Fruit fly (Drosophila melanogaster): ENCODE data around the gene CG13786.
A peak's percentile ranks its signal among the peaks of the same experiment; 100 is the strongest.

Gene CG13786

DNA sequence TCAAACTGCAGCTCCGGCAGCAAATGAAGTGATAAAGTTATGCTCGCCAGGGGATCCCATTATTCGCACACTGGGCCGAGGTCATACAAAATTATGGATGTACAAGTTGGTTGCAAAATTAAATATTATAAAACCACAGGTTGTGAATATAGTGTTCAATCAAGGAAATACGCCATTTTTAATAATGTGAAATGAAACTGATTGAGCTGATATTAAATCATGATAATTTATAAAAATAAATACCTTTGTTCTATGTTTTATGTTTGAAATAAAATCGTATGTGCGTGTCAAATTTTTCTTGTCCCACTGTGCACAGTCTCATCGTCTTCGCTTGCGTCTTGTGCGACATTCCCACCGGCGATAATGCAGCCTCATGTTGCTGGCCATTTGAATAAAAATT, 43.1 kb upstream of the CG13786 start (continued):
- TF ChIP-seq mld (GFP tag; IDR thresholded peaks at IDR 0.05; ENCODE audit: partially characterized antibody) (no peak), Hey (tag; optimal IDR thresholded peaks at IDR 0.05) (no peak), Bgb (GFP tag; IDR thresholded peaks at IDR 0.05; ENCODE audit: partially characterized antibody) (no peak), Poxn (GFP tag; IDR thresholded peaks at IDR 0.05) (no peak), Meics (GFP tag; optimal IDR thresholded peaks at IDR 0.05) (peak; percentile 20), Oli (tag; optimal IDR thresholded peaks at IDR 0.05) (peak; percentile 83), crp (GFP tag; optimal IDR thresholded peaks at IDR 0.05) (peak in 1 of 2 experiments; percentile 14), CHES-1-like (GFP tag; optimal IDR thresholded peaks at IDR 0.05) (no peak), unc-4 (GFP tag; IDR thresholded peaks at IDR 0.05; ENCODE audit: partially characterized antibody) (no peak), nerfin-1 (tag; optimal IDR thresholded peaks at IDR 0.05) (peak; percentile 77), trh (GFP tag; optimal IDR thresholded peaks at IDR 0.05) (peak; percentile 25), Jarid2 (GFP tag; optimal IDR thresholded peaks at IDR 0.05) (peak; percentile 8), unpg (GFP tag; optimal IDR thresholded peaks at IDR 0.05) (peak; percentile 79), CG7839 (tag; optimal IDR thresholded peaks at IDR 0.05) (peak; percentile 82), p53 (GFP tag; optimal IDR thresholded peaks at IDR 0.05) (no peak), ci (GFP tag; IDR thresholded peaks at IDR 0.05) (peak; percentile 76; the same call in 2 of the 3 replicates), CG12219 (GFP tag; optimal IDR thresholded peaks at IDR 0.05) (peak; percentile 75), onecut (GFP tag; IDR thresholded peaks at IDR 0.05) (peak; percentile 65), wek (GFP tag; optimal IDR thresholded peaks at IDR 0.05) (peak; percentile 29), CG14667 (GFP tag; IDR thresholded peaks at IDR 0.05) (peak; percentile 43; the same call in 1 of the 2 replicates), lab (GFP tag; optimal IDR thresholded peaks at IDR 0.05) (peak; percentile 55), jing (GFP tag; optimal IDR thresholded peaks at IDR 0.05) (peak; percentile 77), CG11093 (GFP tag; IDR thresholded peaks at IDR 0.05) (peak; percentile 61; the same call in 1 of the 3 replicates), CG3407 (GFP tag; optimal IDR thresholded peaks at IDR 0.05) (peak; percentile 63), Hr39 (optimal IDR thresholded peaks at IDR 0.05) (no peak), CG3847 (GFP tag; IDR thresholded peaks at IDR 0.05) (peak; percentile 37; the same call in 1 of the 2 replicates), ind (GFP tag; optimal IDR thresholded peaks at IDR 0.05) (peak; percentile 64), az2 (GFP tag; optimal IDR thresholded peaks at IDR 0.05) (peak; percentile 80), CG7556 (GFP tag; optimal IDR thresholded peaks at IDR 0.05) (peak; percentile 85), Doc2 (GFP tag; IDR thresholded peaks at IDR 0.05) (no peak), caup (GFP tag; optimal IDR thresholded peaks at IDR 0.05; ENCODE audit: severe bottlenecking) (no peak), cato (GFP tag; optimal IDR thresholded peaks at IDR 0.05; ENCODE audit: borderline replicate concordance) (peak; percentile 57), Hsf (GFP tag; optimal IDR thresholded peaks at IDR 0.05) (peak; percentile 67), CG8089 (GFP tag; optimal IDR thresholded peaks at IDR 0.05) (no peak), hkb (optimal IDR thresholded peaks at IDR 0.05) (no peak), hkb (GFP tag; IDR thresholded peaks at IDR 0.05) (peak; percentile 81), ab (GFP tag; optimal IDR thresholded peaks at IDR 0.05) (no peak), CG2889 (GFP tag; IDR thresholded peaks at IDR 0.05) (no peak), CG1233 (GFP tag; optimal IDR thresholded peaks at IDR 0.05) (peak; percentile 55), nom (GFP tag; optimal IDR thresholded peaks at IDR 0.05) (no peak), fd3F (GFP tag; optimal IDR thresholded peaks at IDR 0.05) (no peak), emc (GFP tag; optimal IDR thresholded peaks at IDR 0.05) (no peak)

DNA sequence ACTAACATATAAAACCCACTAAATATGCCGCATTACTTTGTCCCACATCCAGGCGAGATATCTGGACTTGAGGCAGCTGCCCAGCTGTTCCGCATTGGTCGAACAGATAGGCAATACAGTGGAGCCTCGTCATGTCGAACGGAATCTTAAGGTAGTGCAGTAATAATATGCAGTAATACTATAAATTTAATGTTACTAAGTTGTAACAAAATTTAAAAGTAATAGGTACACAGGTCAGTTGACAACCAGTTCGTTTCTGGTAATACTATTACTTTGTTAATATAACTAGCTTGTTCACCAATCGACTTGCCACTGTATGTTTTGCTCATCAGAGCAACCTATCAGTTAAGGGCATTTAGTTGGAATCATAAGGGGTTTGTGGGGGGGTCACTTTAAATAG, 42.2 kb upstream of the CG13786 start:
- TF ChIP-seq CG43689 (GFP tag; IDR thresholded peaks at IDR 0.05) (no peak), da (GFP tag; optimal IDR thresholded peaks at IDR 0.05) (no peak), CkIIα-i1 (GFP tag; IDR thresholded peaks at IDR 0.05) (no peak), CG12391 (tag; optimal IDR thresholded peaks at IDR 0.05) (peak; percentile 50), vnd (GFP tag; IDR thresholded peaks at IDR 0.05; ENCODE audit: partially characterized antibody) (no peak), ttk (GFP tag; IDR thresholded peaks at IDR 0.05) (no peak), zen2 (GFP tag; IDR thresholded peaks at IDR 0.05; ENCODE audit: partially characterized antibody) (no peak), NFAT (GFP tag; IDR thresholded peaks at IDR 0.05) (no peak), Fer3 (tag; optimal IDR thresholded peaks at IDR 0.05) (no peak), CG12155 (GFP tag; optimal IDR thresholded peaks at IDR 0.05) (no peak), twi (tag; optimal IDR thresholded peaks at IDR 0.05) (no peak), Antp (GFP tag; optimal IDR thresholded peaks at IDR 0.05) (no peak)
